Fruit fly (Drosophila melanogaster) whole organism, prepupa: ENCODE results near the gene Stt3B.

ENCODE experiments used
- CG10669 ChIP-seq: fragments of 200-800 bp; sonication (Bioruptor generic); optimal IDR thresholded peaks from 3 replicates; lab custom pipeline; 2018; ENCODE audit warnings: missing biosample characterization, mild to moderate bottlenecking, missing genetic modification characterization, moderate library complexity
- CG16779 ChIP-seq: fragments of 200-800 bp; sonication (Bioruptor generic); optimal IDR thresholded peaks from 3 replicates; lab custom pipeline; 2017; ENCODE audit warnings: missing biosample characterization, mild to moderate bottlenecking, missing genetic modification characterization
- CG32006 ChIP-seq: fragments of 200-800 bp; sonication (Bioruptor generic); optimal IDR thresholded peaks from 3 replicates; lab custom pipeline; 2017; ENCODE audit warnings: missing biosample characterization, mild to moderate bottlenecking, missing genetic modification characterization
- CG3919 ChIP-seq: fragments of 200-800 bp; sonication (Bioruptor generic); optimal IDR thresholded peaks from 3 replicates; lab custom pipeline; 2016; ENCODE audit warnings: missing biosample characterization, missing genetic modification characterization
- CG6276 ChIP-seq: fragments of 200-800 bp; sonication (Bioruptor generic); optimal IDR thresholded peaks from 2 replicates; lab custom pipeline; 2017; ENCODE audit warnings: missing biosample characterization, mild to moderate bottlenecking, missing genetic modification characterization
- CG8319 ChIP-seq: fragments of 200-800 bp; sonication (Bioruptor generic); optimal IDR thresholded peaks from 3 replicates; lab custom pipeline; 2016; ENCODE audit warnings: missing biosample characterization, missing genetic modification characterization
- Hr39 ChIP-seq: fragments of 200-800 bp; sonication (Bioruptor generic); optimal IDR thresholded peaks from 2 replicates; lab custom pipeline; 2016; ENCODE audit warnings: missing biosample characterization, missing genetic modification characterization

- TF ChIP-seq CG6276 (GFP tag; lab: Kevin White, UChicago) (no peak), Hr39 (GFP tag; lab: Kevin White, UChicago) (no peak), CG3919 (GFP tag; lab: Kevin White, UChicago) (no peak), CG16779 (tag; lab: Kevin White, UChicago) (no peak), CG32006 (GFP tag; lab: Kevin White, UChicago) (no peak), CG10669 (no peak), CG8319 (GFP tag; lab: Kevin White, UChicago) (no peak)
Observed at dm6 chr3R:25036644-25037043, 32.8 kb downstream of the Stt3B start, which contains the start of gene CG31115.
